Fruit fly (Drosophila melanogaster) whole organism, prepupa: ENCODE results near the gene Prosbeta2R2.

ENCODE experiments used
- CG1621 ChIP-seq: fragments of 200-800 bp; sonication (Bioruptor generic); optimal IDR thresholded peaks from 3 replicates; lab custom pipeline; 2018; ENCODE audit warnings: missing biosample characterization, mild to moderate bottlenecking, missing genetic modification characterization
- CG6792 ChIP-seq: fragments of 200-800 bp; sonication (Bioruptor generic); optimal IDR thresholded peaks from 3 replicates; lab custom pipeline; 2016; ENCODE audit warnings: missing biosample characterization, missing genetic modification characterization
- Eip75B ChIP-seq: fragments of 200-800 bp; sonication (Bioruptor generic); optimal IDR thresholded peaks from 3 replicates; lab custom pipeline; 2016; ENCODE audit warnings: missing biosample characterization, missing genetic modification characterization
- Gug ChIP-seq: fragments of 200-800 bp; sonication (Bioruptor generic); IDR thresholded peaks from 2 replicates; pipeline ENCODE4 v1.3.6; 2022; ENCODE audit warnings: missing biosample characterization, missing genetic modification characterization
- Sox15 ChIP-seq: fragments of 200-800 bp; sonication (Bioruptor generic); optimal IDR thresholded peaks from 3 replicates; lab custom pipeline; 2016; ENCODE audit warnings: missing biosample characterization, missing genetic modification characterization

dm6 chr3R:5216308-5216765, 3.0 kb downstream of the Prosbeta2R2 start:
- TF ChIP-seq Gug (no peak), CG1621 (tag; lab: Kevin White, UChicago) (no peak), Eip75B (GFP tag; lab: Kevin White, UChicago) (no peak), CG6792 (no peak), Sox15 (GFP tag; lab: Kevin White, UChicago) (no peak)
